Fruit fly (Drosophila melanogaster): Measurements from ENCODE around the gene CG42458.
"Not testable (repeated sequence)": the region's sequence is repeated elsewhere in the genome, so short reads cannot be mapped to it uniquely, and the experiment has no call there.

Gene CG42458

DNA sequence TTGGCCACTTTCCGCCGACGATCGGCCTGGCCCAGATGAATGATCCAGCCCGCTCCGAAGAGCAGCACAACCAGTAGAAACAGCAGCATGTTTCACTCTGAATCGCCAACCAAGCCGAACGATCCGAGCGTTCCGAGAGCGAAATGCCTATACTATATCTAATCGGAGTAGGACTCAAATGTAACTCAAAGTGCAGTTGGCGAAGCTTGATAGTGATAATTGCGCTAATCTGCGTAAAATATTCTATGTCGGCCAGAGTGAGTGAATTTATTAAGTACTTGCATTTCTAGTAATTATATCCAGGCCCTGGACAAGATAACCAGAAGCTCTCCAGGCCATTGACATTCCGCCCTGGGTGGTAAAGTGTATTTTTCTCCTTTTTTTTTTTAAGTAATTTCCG, 72.5 kb downstream of the CG42458 start, which contains the start of gene Cyp4d8:
Gene Cyp4d8 (minus strand): TSS at position 101 of the 400 bp plus-strand sequence.
- no peak for TF ChIP-seq CTCF (optimal IDR thresholded peaks at IDR 0.05)
- no peak for TF ChIP-seq CG8478 (optimal IDR thresholded peaks at IDR 0.05)

DNA sequence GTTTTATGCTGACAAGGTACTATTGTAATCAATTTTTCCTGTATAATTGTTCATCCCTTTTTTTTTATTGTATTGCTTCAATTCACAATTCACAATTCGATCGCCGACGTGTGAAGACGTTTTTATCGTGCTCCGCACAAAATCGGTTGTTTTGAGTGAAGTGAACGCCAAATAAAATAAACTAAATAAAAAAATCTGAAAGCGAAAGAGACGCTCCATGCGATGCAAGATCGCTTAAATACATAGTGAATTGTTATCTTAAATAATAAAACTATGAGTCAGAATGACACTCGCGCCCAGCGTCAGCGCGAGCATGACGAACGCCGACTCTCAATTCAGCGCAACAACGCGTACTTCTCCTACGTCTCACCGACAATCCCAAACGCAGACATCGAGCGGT, 75.1 kb downstream of the CG42458 start, which contains the start of gene CG8539:
Gene CG8539 (minus strand): TSS at position 101 of the 400 bp plus-strand sequence.
- not testable (repeated sequence) for TF ChIP-seq CG8478, CTCF (optimal IDR thresholded peaks at IDR 0.05)
